Worm (Caenorhabditis elegans) whole organism, late embryonic: ENCODE results near the gene col-121.

Experiments used
- ama-1 ChIP-seq: fragments of 150-350 bp; optimal IDR thresholded peaks from 2 replicates; lab custom pipeline; 2014
- ceh-22 ChIP-seq: sonication (generic microtip); optimal IDR thresholded peaks from 2 replicates; lab custom pipeline; 2017; ENCODE audit warnings: missing biosample characterization, missing genetic modification characterization
- ceh-30 ChIP-seq: fragments of 150-350 bp; optimal IDR thresholded peaks from 2 replicates; lab custom pipeline; 2014; ENCODE audit warnings: missing biosample characterization, missing genetic modification characterization
- dve-1 ChIP-seq: sonication (generic microtip); optimal IDR thresholded peaks from 2 replicates; lab custom pipeline; 2017; ENCODE audit warnings: antibody characterized with exemption, mild to moderate bottlenecking, missing genetic modification characterization, missing compliant biosample characterization
- fkh-10 ChIP-seq: fragments of 150-350 bp; optimal IDR thresholded peaks from 2 replicates; lab custom pipeline; 2014; ENCODE audit warnings: missing biosample characterization, missing genetic modification reagents, missing genetic modification characterization
- hlh-13 ChIP-seq: fragments of 200-800 bp; sonication (Bioruptor generic); optimal IDR thresholded peaks from 2 replicates; lab custom pipeline; 2018; ENCODE audit warnings: mild to moderate bottlenecking, missing genetic modification characterization, missing compliant biosample characterization
- pha-2 ChIP-seq: sonication (generic microtip); optimal IDR thresholded peaks from 2 replicates; lab custom pipeline; 2017; ENCODE audit warnings: mild to moderate bottlenecking, missing genetic modification characterization, missing compliant biosample characterization
- ref-2 ChIP-seq: sonication (generic microtip); optimal IDR thresholded peaks from 2 replicates; lab custom pipeline; 2016; ENCODE audit warnings: missing genetic modification characterization, missing compliant biosample characterization

ce11 chrIV:9443940-9444339, 47.9 kb upstream of the col-121 start, which contains the start of gene F38E11.9:
- TF ChIP-seq fkh-10, result no peak
- TF ChIP-seq ceh-30 (tag; lab: Kevin White, UChicago), result no peak
- TF ChIP-seq dve-1 (tag; lab: Kevin White, UChicago), result no peak
- TF ChIP-seq ceh-22, result no peak
- TF ChIP-seq hlh-13, result no peak
- no peak for TF ChIP-seq ref-2
- TF ChIP-seq ama-1 (lab: Kevin White, UChicago), result no peak
- no peak for TF ChIP-seq pha-2 (tag; lab: Kevin White, UChicago)
